Worm (Caenorhabditis elegans) whole organism, L2 larva: ENCODE measurements around the gene Y76B12C.8.

ENCODE experiments used
- blmp-1 ChIP-seq: sonication (generic microtip); optimal IDR thresholded peaks from 2 replicates; lab custom pipeline; 2017; ENCODE audit warnings: missing genetic modification characterization, mild to moderate bottlenecking, missing compliant biosample characterization, antibody characterized with exemption, moderate library complexity; ENCODE audit not compliant: insufficient read depth
- nhr-10 ChIP-seq: sonication (generic microtip); optimal IDR thresholded peaks from 2 replicates; lab custom pipeline; 2017; ENCODE audit warnings: missing biosample characterization, missing genetic modification characterization
- unc-62 ChIP-seq: fragments of 150-350 bp; optimal IDR thresholded peaks from 2 replicates; lab custom pipeline; 2014; ENCODE audit warnings: missing biosample characterization, missing genetic modification reagents, missing genetic modification characterization
- ztf-11 ChIP-seq: sonication (generic microtip); optimal IDR thresholded peaks from 2 replicates; lab custom pipeline; 2017; ENCODE audit warnings: missing biosample characterization, missing genetic modification characterization

The Y76B12C.8 gene

DNA sequence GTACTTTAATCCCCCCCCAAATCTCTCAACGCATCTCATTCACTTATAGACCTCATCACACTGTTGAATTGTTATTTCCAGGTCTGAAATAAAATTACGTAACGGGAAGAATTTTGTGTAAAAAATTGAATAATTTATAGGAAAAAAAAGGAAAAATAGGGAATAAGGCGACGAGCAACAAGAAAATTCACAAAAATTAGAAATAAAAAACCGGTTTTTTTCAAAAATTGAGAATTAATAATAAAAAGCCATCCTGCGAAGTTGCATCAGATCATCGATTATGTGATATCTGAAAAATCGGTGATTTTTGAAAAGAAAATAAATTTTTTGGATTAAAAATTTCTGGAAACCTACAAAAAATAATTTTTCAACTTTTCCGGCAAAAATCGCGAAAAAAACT is 29.1 kb downstream of the Y76B12C.8 start:
- TF ChIP-seq ztf-11 (tag; lab: Kevin White, UChicago) (no peak), blmp-1 (tag; lab: Kevin White, UChicago) (no peak), unc-62 (GFP tag; lab: Kevin White, UChicago) (no peak), nhr-10 (tag; lab: Kevin White, UChicago) (no peak)
- TF ChIP-seq, all 48 proteins: peak for 0
